Worm (Caenorhabditis elegans): ENCODE measurements around the gene abf-6.
A peak's percentile ranks its signal among the peaks of the same experiment; 100 is the strongest.

abf-6 gene

ce11 chrX:12819512-12819911 is 25.6 kb downstream of the abf-6 start:
- TF ChIP-seq tbx-37 (GFP tag; conservative IDR thresholded peaks at IDR 0.05) (no peak), F13C5.2 (tag; optimal IDR thresholded peaks at IDR 0.05) (no peak)

ce11 chrX:12825174-12825573 is 31.3 kb downstream of the abf-6 start:
- TF ChIP-seq tra-4 (tag; optimal IDR thresholded peaks at IDR 0.05) (no peak), aly-1 (tag; optimal IDR thresholded peaks at IDR 0.05) (no peak), B0310.2 (tag; optimal IDR thresholded peaks at IDR 0.05) (no peak), hnd-1 (tag; optimal IDR thresholded peaks at IDR 0.05) (no peak), ceh-36 (tag; optimal IDR thresholded peaks at IDR 0.05) (no peak), sea-1 (GFP tag; conservative IDR thresholded peaks at IDR 0.05) (no peak)

ce11 chrX:12826782-12827181 is 32.9 kb downstream of the abf-6 start:
- TF ChIP-seq hnd-1 (tag; optimal IDR thresholded peaks at IDR 0.05) (no peak), aly-1 (tag; optimal IDR thresholded peaks at IDR 0.05) (no peak), ceh-13 (GFP tag; optimal IDR thresholded peaks at IDR 0.05) (no peak), ceh-36 (tag; optimal IDR thresholded peaks at IDR 0.05) (no peak), hmg-4 (GFP tag; optimal IDR thresholded peaks at IDR 0.05) (no peak), F13C5.2 (tag; optimal IDR thresholded peaks at IDR 0.05) (no peak), tra-4 (tag; optimal IDR thresholded peaks at IDR 0.05) (no peak), tbx-11 (GFP tag; IDR thresholded peaks at IDR 0.05) (no peak), sea-1 (GFP tag; conservative IDR thresholded peaks at IDR 0.05) (no peak), tbx-37 (GFP tag; conservative IDR thresholded peaks at IDR 0.05) (no peak), ets-7 (tag; optimal IDR thresholded peaks at IDR 0.05) (no peak), hmbx-1 (tag; optimal IDR thresholded peaks at IDR 0.05) (no peak), B0310.2 (tag; optimal IDR thresholded peaks at IDR 0.05) (no peak), pes-1 (GFP tag; IDR thresholded peaks at IDR 0.05) (no peak)

ce11 chrX:12827741-12828408 is 34.0 kb downstream of the abf-6 start:
- no peak for TF ChIP-seq ceh-36 (tag; optimal IDR thresholded peaks at IDR 0.05)
- TF ChIP-seq F13C5.2 (tag; optimal IDR thresholded peaks at IDR 0.05), result no peak
- no peak for TF ChIP-seq scrt-1 (GFP tag; IDR thresholded peaks at IDR 0.05)
- TF ChIP-seq tra-4 (tag; optimal IDR thresholded peaks at IDR 0.05), result no peak
- no peak for TF ChIP-seq ceh-13 (GFP tag; optimal IDR thresholded peaks at IDR 0.05)
- TF ChIP-seq ama-1 (optimal IDR thresholded peaks at IDR 0.05), result no peak
- no peak for TF ChIP-seq tbx-37 (GFP tag; conservative IDR thresholded peaks at IDR 0.05)

ce11 chrX:12829055-12829454 is 35.1 kb downstream of the abf-6 start:
- no peak for TF ChIP-seq F13C5.2 (tag; optimal IDR thresholded peaks at IDR 0.05)
- no peak for TF ChIP-seq hmbx-1 (tag; optimal IDR thresholded peaks at IDR 0.05)
- TF ChIP-seq ama-1 (optimal IDR thresholded peaks at IDR 0.05), result no peak
- TF ChIP-seq tra-4 (tag; optimal IDR thresholded peaks at IDR 0.05), result no peak

- TF ChIP-seq hnd-1 (tag; optimal IDR thresholded peaks at IDR 0.05), result no peak
- no peak for TF ChIP-seq tra-4 (tag; optimal IDR thresholded peaks at IDR 0.05)
- TF ChIP-seq flt-1 (GFP tag; IDR thresholded peaks at IDR 0.05), result no peak
- TF ChIP-seq aly-1 (tag; optimal IDR thresholded peaks at IDR 0.05), result no peak
- no peak for TF ChIP-seq pes-1 (GFP tag; IDR thresholded peaks at IDR 0.05)
- TF ChIP-seq ceh-13 (GFP tag; optimal IDR thresholded peaks at IDR 0.05), result no peak
Observed at ce11 chrX:12834848-12835247, 40.9 kb downstream of the abf-6 start.

ce11 chrX:12843011-12843410 is 49.1 kb downstream of the abf-6 start, which contains the start of gene C52G5.2:
Gene C52G5.2, plus strand, starts transcription at chrX:12843311.
- TF ChIP-seq scrt-1 (GFP tag; IDR thresholded peaks at IDR 0.05) (no peak), ceh-36 (tag; optimal IDR thresholded peaks at IDR 0.05) (no peak), pes-1 (GFP tag; IDR thresholded peaks at IDR 0.05) (no peak), sea-1 (GFP tag; conservative IDR thresholded peaks at IDR 0.05) (no peak), ama-1 (optimal IDR thresholded peaks at IDR 0.05) (no peak), tbx-11 (GFP tag; IDR thresholded peaks at IDR 0.05) (no peak)

ce11 chrX:12843530-12843929 is 49.6 kb downstream of the abf-6 start:
- TF ChIP-seq ama-1 (optimal IDR thresholded peaks at IDR 0.05) (no peak), scrt-1 (GFP tag; IDR thresholded peaks at IDR 0.05) (peak; percentile 61), tbx-37 (GFP tag; conservative IDR thresholded peaks at IDR 0.05) (peak; percentile 55), B0310.2 (tag; optimal IDR thresholded peaks at IDR 0.05) (no peak), hnd-1 (tag; optimal IDR thresholded peaks at IDR 0.05) (no peak), F13C5.2 (tag; optimal IDR thresholded peaks at IDR 0.05) (peak; percentile 1), pes-1 (GFP tag; IDR thresholded peaks at IDR 0.05) (peak; percentile 86), sea-1 (GFP tag; conservative IDR thresholded peaks at IDR 0.05) (peak; percentile 70; the same call in 1 of the 2 replicates), hmg-4 (GFP tag; optimal IDR thresholded peaks at IDR 0.05) (peak; percentile 54), tra-4 (tag; optimal IDR thresholded peaks at IDR 0.05) (no peak), hmbx-1 (tag; optimal IDR thresholded peaks at IDR 0.05) (peak; percentile 1), ets-7 (tag; optimal IDR thresholded peaks at IDR 0.05) (no peak), ceh-13 (GFP tag; optimal IDR thresholded peaks at IDR 0.05) (peak; percentile 53), flt-1 (GFP tag; IDR thresholded peaks at IDR 0.05) (peak; percentile 78), ceh-36 (tag; optimal IDR thresholded peaks at IDR 0.05) (peak; percentile 46), aly-1 (tag; optimal IDR thresholded peaks at IDR 0.05) (no peak), tbx-11 (GFP tag; IDR thresholded peaks at IDR 0.05) (peak; percentile 63; the same call in 1 of the 2 replicates)

ce11 chrX:12844170-12844569 is 50.3 kb downstream of the abf-6 start:
- no peak for TF ChIP-seq F13C5.2 (tag; optimal IDR thresholded peaks at IDR 0.05)
- TF ChIP-seq sea-1 (GFP tag; conservative IDR thresholded peaks at IDR 0.05), result no peak
- TF ChIP-seq hmbx-1 (tag; optimal IDR thresholded peaks at IDR 0.05), result no peak
- no peak for TF ChIP-seq hmg-4 (GFP tag; optimal IDR thresholded peaks at IDR 0.05)
- TF ChIP-seq ceh-36 (tag; optimal IDR thresholded peaks at IDR 0.05), result no peak
- TF ChIP-seq pes-1 (GFP tag; IDR thresholded peaks at IDR 0.05), result no peak
- TF ChIP-seq hnd-1 (tag; optimal IDR thresholded peaks at IDR 0.05), result no peak
- TF ChIP-seq ama-1 (optimal IDR thresholded peaks at IDR 0.05), result no peak
- no peak for TF ChIP-seq tbx-11 (GFP tag; IDR thresholded peaks at IDR 0.05)
- TF ChIP-seq aly-1 (tag; optimal IDR thresholded peaks at IDR 0.05), result no peak
- TF ChIP-seq ets-7 (tag; optimal IDR thresholded peaks at IDR 0.05), result no peak
- TF ChIP-seq scrt-1 (GFP tag; IDR thresholded peaks at IDR 0.05), result no peak
- no peak for TF ChIP-seq flt-1 (GFP tag; IDR thresholded peaks at IDR 0.05)

Measured in whole organism, early embryonic.